Fruit fly (Drosophila melanogaster): ENCODE data around the gene Bdbt.
A peak's percentile ranks its signal among the peaks of the same experiment; 100 is the strongest.

The Bdbt gene

DNA sequence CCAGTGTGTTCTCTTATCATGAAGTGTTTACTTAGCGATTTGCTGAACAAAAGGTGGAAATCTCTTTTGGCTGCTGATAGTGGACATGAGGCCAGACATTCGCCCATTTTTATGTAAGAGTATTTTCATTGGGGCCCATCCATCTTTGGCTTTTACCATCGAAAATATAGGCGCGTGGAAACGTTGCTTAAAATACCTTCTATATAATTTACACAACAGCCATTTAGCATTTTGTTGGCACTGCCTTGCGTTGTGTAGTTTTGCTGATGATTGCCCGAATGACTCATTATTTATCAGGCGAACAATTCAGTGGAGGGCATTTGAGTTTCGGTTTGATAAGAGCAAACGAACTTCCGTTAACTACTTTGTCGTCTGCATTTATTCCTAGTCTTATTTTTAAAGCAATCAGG lies 43.0 kb upstream of the Bdbt start (continued):
- TF ChIP-seq gsb (GFP tag; IDR thresholded peaks at IDR 0.05) (no peak), CG4730 (GFP tag; IDR thresholded peaks at IDR 0.05) (0 out of 2 replicates have a peak, but pooled peaks have one; percentile 21), fd96Cb (tag; optimal IDR thresholded peaks at IDR 0.05) (no peak), zfh1 (GFP tag; IDR thresholded peaks at IDR 0.05) (no peak), H15 (GFP tag; IDR thresholded peaks at IDR 0.05) (0 out of 3 replicates have a peak, but pooled peaks have one; percentile 7), Dad (GFP tag; optimal IDR thresholded peaks at IDR 0.05) (no peak), CG14860 (GFP tag; IDR thresholded peaks at IDR 0.05; ENCODE audit: partially characterized antibody) (no peak), CG10209 (GFP tag; optimal IDR thresholded peaks at IDR 0.05) (peak; percentile 64), pho (GFP tag; optimal IDR thresholded peaks at IDR 0.05) (peak; percentile 62), pzg (GFP tag; optimal IDR thresholded peaks at IDR 0.05) (no peak), bab2 (GFP tag; optimal IDR thresholded peaks at IDR 0.05) (peak; percentile 17), CG1233 (GFP tag; optimal IDR thresholded peaks at IDR 0.05) (peak; percentile 28), HLH3B (GFP tag; IDR thresholded peaks at IDR 0.05) (no peak), Mrtf (GFP tag; IDR thresholded peaks at IDR 0.05) (0 out of 3 replicates have a peak, but pooled peaks have one; percentile 43), CG13287 (GFP tag; IDR thresholded peaks at IDR 0.05; ENCODE audit: partially characterized antibody) (no peak), z (GFP tag; IDR thresholded peaks at IDR 0.05) (no peak), fd64A (GFP tag; optimal IDR thresholded peaks at IDR 0.05) (no peak), ewg (GFP tag; optimal IDR thresholded peaks at IDR 0.05) (no peak), CG12769 (tag; optimal IDR thresholded peaks at IDR 0.05) (peak; percentile 90), CG3726 (GFP tag; IDR thresholded peaks at IDR 0.05) (no peak), Hand (GFP tag; optimal IDR thresholded peaks at IDR 0.05) (peak; percentile 49), Sox102F (GFP tag; optimal IDR thresholded peaks at IDR 0.05) (peak; percentile 40), Chrac-16 (GFP tag; optimal IDR thresholded peaks at IDR 0.05) (no peak), CG10147 (GFP tag; optimal IDR thresholded peaks at IDR 0.05) (peak; percentile 8), lab (GFP tag; optimal IDR thresholded peaks at IDR 0.05) (peak; percentile 51), Usf (GFP tag; optimal IDR thresholded peaks at IDR 0.05) (no peak), CG9727 (GFP tag; optimal IDR thresholded peaks at IDR 0.05) (no peak), CG9609 (GFP tag; optimal IDR thresholded peaks at IDR 0.05) (peak; percentile 50), CG11398 (GFP tag; optimal IDR thresholded peaks at IDR 0.05) (peak; percentile 5), kni (GFP tag; optimal IDR thresholded peaks at IDR 0.05) (no peak), croc (GFP tag; conservative IDR thresholded peaks at IDR 0.05) (no peak), fru (optimal IDR thresholded peaks at IDR 0.05) (no peak), CG8944 (GFP tag; optimal IDR thresholded peaks at IDR 0.05) (peak; percentile 2), chm (GFP tag; IDR thresholded peaks at IDR 0.05) (no peak), rib (GFP tag; IDR thresholded peaks at IDR 0.05) (no peak), HmgD (GFP tag; optimal IDR thresholded peaks at IDR 0.05) (no peak), pum (GFP tag; optimal IDR thresholded peaks at IDR 0.05) (no peak), lov (optimal IDR thresholded peaks at IDR 0.05) (no peak), lov (GFP tag; IDR thresholded peaks at IDR 0.05) (no peak), CG31441 (GFP tag; IDR thresholded peaks at IDR 0.05) (no peak), Meics (GFP tag; optimal IDR thresholded peaks at IDR 0.05) (no peak), CG14667 (GFP tag; IDR thresholded peaks at IDR 0.05) (no peak), nau (GFP tag; optimal IDR thresholded peaks at IDR 0.05) (no peak), ttk (GFP tag; IDR thresholded peaks at IDR 0.05) (no peak), Antp (GFP tag; optimal IDR thresholded peaks at IDR 0.05) (peak; percentile 1), phol (tag; optimal IDR thresholded peaks at IDR 0.05) (no peak), corto (GFP tag; optimal IDR thresholded peaks at IDR 0.05) (no peak), chn (GFP tag; optimal IDR thresholded peaks at IDR 0.05) (no peak), Hsf (GFP tag; optimal IDR thresholded peaks at IDR 0.05) (peak; percentile 19), CG17802 (tag; optimal IDR thresholded peaks at IDR 0.05) (no peak), jing (GFP tag; optimal IDR thresholded peaks at IDR 0.05) (peak; percentile 13), CG1602 (GFP tag; optimal IDR thresholded peaks at IDR 0.05) (no peak)
